Worm (Caenorhabditis elegans): ENCODE data around the gene C16C10.8.

DNA sequence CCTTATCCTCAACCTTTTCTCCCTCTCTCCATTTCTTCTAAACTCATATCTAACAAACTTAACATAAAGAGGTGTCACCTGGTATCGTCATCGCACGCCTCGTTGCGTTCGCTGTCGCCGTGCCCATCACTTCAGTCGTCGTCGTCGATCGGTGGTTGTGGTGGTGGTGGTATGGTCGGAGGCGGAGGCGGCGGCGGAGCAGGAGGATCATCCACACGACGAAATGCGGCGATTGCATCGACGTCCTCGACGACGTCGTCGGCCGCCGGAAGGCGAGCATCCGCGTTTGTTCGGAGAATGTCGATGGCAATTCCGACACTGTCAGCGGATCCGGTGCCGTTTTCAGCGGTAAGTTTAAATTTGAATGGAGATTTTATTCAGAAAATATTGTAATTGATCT is 29.9 kb downstream of the C16C10.8 start:
- TF ChIP-seq sma-3 (GFP tag; optimal IDR thresholded peaks at IDR 0.05) = no peak
- no peak for TF ChIP-seq lin-39 (tag; optimal IDR thresholded peaks at IDR 0.05)
- no peak for TF ChIP-seq ceh-82 (tag; optimal IDR thresholded peaks at IDR 0.05)
- no peak for TF ChIP-seq mdl-1 (tag; optimal IDR thresholded peaks at IDR 0.05)
- no peak for TF ChIP-seq nhr-77 (tag; optimal IDR thresholded peaks at IDR 0.05)
- TF ChIP-seq ztf-11 (tag; optimal IDR thresholded peaks at IDR 0.05) = no peak

Measured in whole organism, L2 larva.